Worm (Caenorhabditis elegans): ENCODE measurements around the gene hacd-1.
A peak's percentile ranks its signal among the peaks of the same experiment; 100 is the strongest.

The hacd-1 gene

DNA sequence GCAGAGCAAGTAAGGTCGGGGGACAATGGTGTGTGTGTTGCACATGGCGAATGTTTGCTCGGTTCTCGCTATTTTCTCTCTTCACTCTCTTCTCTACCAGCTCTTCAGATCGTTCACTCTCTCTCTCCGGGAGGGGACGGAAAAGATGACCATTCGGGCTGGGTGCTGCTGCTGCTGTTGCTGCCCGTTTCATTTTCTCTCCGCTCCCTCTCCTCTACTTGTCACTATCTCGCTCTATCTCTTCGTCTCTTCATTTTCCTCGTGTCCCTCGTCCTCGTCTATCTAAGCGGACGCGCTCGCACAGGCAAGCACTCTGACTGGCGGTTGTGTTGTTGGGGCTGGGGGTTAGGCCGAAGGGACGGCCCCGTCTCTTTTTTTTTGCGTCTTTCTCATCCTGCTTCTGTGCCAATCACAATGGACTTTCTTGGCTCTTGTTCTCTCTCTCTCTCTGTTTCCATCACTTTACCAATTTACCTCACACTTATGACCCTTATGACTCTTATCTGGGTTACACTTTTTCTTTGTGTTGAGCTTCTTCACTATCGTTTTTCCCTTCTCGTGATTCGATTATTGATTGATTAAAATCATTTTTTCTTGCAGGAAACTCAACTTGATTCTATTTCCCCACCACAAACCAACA is 14.4 kb downstream of the hacd-1 start, which contains the start of the genes F53E2.2 and unc-60:
F53E2.2 (plus strand) TSS at position 601 of the 640 bp plus-strand sequence.
unc-60 (plus strand) TSS at position 601 of the 640 bp plus-strand sequence.
- TF ChIP-seq lsy-2 (tag; optimal IDR thresholded peaks at IDR 0.05) (peak; percentile 29 to 50), snpc-1.2 (GFP tag; IDR thresholded peaks at IDR 0.05) (0 out of 2 replicates have a peak, but pooled peaks have one; percentile 13), lin-29 (GFP tag; IDR thresholded peaks at IDR 0.05) (peak; percentile 54; the same call in 1 of the 2 replicates), F10B5.3 (tag; optimal IDR thresholded peaks at IDR 0.05) (no peak), unc-130 (GFP tag; optimal IDR thresholded peaks at IDR 0.05) (no peak), dmd-9 (GFP tag; IDR thresholded peaks at IDR 0.05) (no peak), attf-4 (tag; optimal IDR thresholded peaks at IDR 0.05) (no peak), daf-16 (GFP tag; optimal IDR thresholded peaks at IDR 0.05) (peak; percentile 11 to 27), daf-16 (tag; optimal IDR thresholded peaks at IDR 0.05) (peak; percentile 59), T26A8.4 (GFP tag; IDR thresholded peaks at IDR 0.05) (peak; percentile 59), madf-5 (GFP tag; IDR thresholded peaks at IDR 0.05) (0 out of 4 replicates have a peak, but pooled peaks of 1 of the 2 experiments have one; percentile 36), mdl-1 (tag; optimal IDR thresholded peaks at IDR 0.05) (peak; percentile 12 to 77), F37D6.2 (tag; optimal IDR thresholded peaks at IDR 0.05) (peak; percentile 42), egl-43 (GFP tag; IDR thresholded peaks at IDR 0.05) (peak; percentile 74; the same call in 1 of the 2 replicates), nhr-77 (tag; optimal IDR thresholded peaks at IDR 0.05) (no peak), Y48G9A.11 (GFP tag; IDR thresholded peaks at IDR 0.05) (no peak), unc-39 (tag; optimal IDR thresholded peaks at IDR 0.05) (no peak), dpl-1 (GFP tag; optimal IDR thresholded peaks at IDR 0.05) (peak; percentile 13), D1046.2 (GFP tag; IDR thresholded peaks at IDR 0.05) (no peak), ztf-7 (tag; optimal IDR thresholded peaks at IDR 0.05) (no peak), dve-1 (tag; optimal IDR thresholded peaks at IDR 0.05; ENCODE audit: insufficient read depth) (peak; percentile 45), hmg-1.1 (GFP tag; IDR thresholded peaks at IDR 0.05) (peak; percentile 84), madf-9 (GFP tag; conservative IDR thresholded peaks at IDR 0.05) (no peak; the same call in 1 of the 2 replicates), ctbp-1 (GFP tag; IDR thresholded peaks at IDR 0.05) (peak; percentile 38), lim-7 (GFP tag; IDR thresholded peaks at IDR 0.05) (0 out of 2 replicates have a peak, but pooled peaks have one; percentile 44), ces-1 (GFP tag; optimal IDR thresholded peaks at IDR 0.05) (peak; percentile 16), lin-38 (GFP tag; IDR thresholded peaks at IDR 0.05) (peak; percentile 48), rbr-2 (tag; optimal IDR thresholded peaks at IDR 0.05) (peak; percentile 84), set-16 (GFP tag; IDR thresholded peaks at IDR 0.05) (peak; percentile 89), nhr-11 (tag; optimal IDR thresholded peaks at IDR 0.05) (no peak), dmd-6 (GFP tag; IDR thresholded peaks at IDR 0.05) (peak; percentile 47; the same call in 1 of the 2 replicates), nhr-42 (GFP tag; IDR thresholded peaks at IDR 0.05) (no peak), spr-3 (GFP tag; optimal IDR thresholded peaks at IDR 0.05) (no peak), hif-1 (tag; optimal IDR thresholded peaks at IDR 0.05) (peak in 1 of 2 experiments; percentile 40), ceh-20 (GFP tag; IDR thresholded peaks at IDR 0.05) (0 out of 2 replicates have a peak, but pooled peaks have one; percentile 29), pha-4 (GFP tag; IDR thresholded peaks at IDR 0.05) (peak; percentile 61; the same call in 1 of the 2 replicates), pha-4 (tag; optimal IDR thresholded peaks at IDR 0.05) (no peak), mxl-3 (GFP tag; optimal IDR thresholded peaks at IDR 0.05) (peak; percentile 66), nhr-28 (tag; optimal IDR thresholded peaks at IDR 0.05) (peak; percentile 53), unc-62 (GFP tag; optimal IDR thresholded peaks at IDR 0.05 in 1 of 2) (peak in 1 of 2 experiments; percentile 92), unc-62 (tag; optimal IDR thresholded peaks at IDR 0.05) (no peak), pqm-1 (tag; optimal IDR thresholded peaks at IDR 0.05) (no peak), aha-1 (tag) (peak; percentile 99), saeg-2 (GFP tag; IDR thresholded peaks at IDR 0.05) (no peak), hlh-11 (tag; optimal IDR thresholded peaks at IDR 0.05) (peak; percentile 80), ZK337.2 (GFP tag; IDR thresholded peaks at IDR 0.05) (no peak), snpc-4 (tag; optimal IDR thresholded peaks at IDR 0.05) (no peak), mes-2 (tag; optimal IDR thresholded peaks at IDR 0.05; ENCODE audit: poor library complexity, severe bottlenecking) (peak; percentile 76), lin-15B (tag; optimal IDR thresholded peaks at IDR 0.05) (no peak), nhr-111 (GFP tag; optimal IDR thresholded peaks at IDR 0.05) (no peak)

Data from whole organism, L4 larva.